Fruit fly (Drosophila melanogaster) whole organism, embryonic: ENCODE results near the gene CG9837.

Source experiments
- Bteb2 ChIP-seq: fragments of 200-800 bp; sonication (Bioruptor generic); optimal IDR thresholded peaks from 2 replicates; lab custom pipeline; 2016; ENCODE audit warnings: missing biosample characterization, missing genetic modification characterization
- CG10274 ChIP-seq: fragments of 200-800 bp; sonication (Bioruptor generic); optimal IDR thresholded peaks from 3 replicates; lab custom pipeline; 2017; ENCODE audit warnings: missing biosample characterization, mild to moderate bottlenecking, missing genetic modification characterization
- CG10565 ChIP-seq: fragments of 200-800 bp; sonication (Bioruptor generic); optimal IDR thresholded peaks from 3 replicates; lab custom pipeline; 2016; ENCODE audit warnings: missing biosample characterization, mild to moderate bottlenecking, missing genetic modification characterization
- CG10654 ChIP-seq: fragments of 200-800 bp; sonication (Bioruptor generic); optimal IDR thresholded peaks from 2 replicates; lab custom pipeline; 2016; ENCODE audit warnings: missing biosample characterization, missing genetic modification characterization
- CG12744 ChIP-seq: fragments of 200-800 bp; sonication (Bioruptor generic); optimal IDR thresholded peaks from 2 replicates; lab custom pipeline; 2016; ENCODE audit warnings: missing biosample characterization, missing genetic modification characterization
- CG13424 ChIP-seq: fragments of 200-800 bp; sonication (Bioruptor generic); optimal IDR thresholded peaks from 2 replicates; lab custom pipeline; 2019; ENCODE audit warnings: missing biosample characterization, mild to moderate bottlenecking, missing genetic modification characterization, moderate library complexity
- CG14965 ChIP-seq: fragments of 200-800 bp; sonication (Bioruptor generic); optimal IDR thresholded peaks from 2 replicates; lab custom pipeline; 2016; ENCODE audit warnings: missing biosample characterization, missing genetic modification characterization, borderline replicate concordance
- CG1647 ChIP-seq: fragments of 200-800 bp; sonication (Bioruptor generic); optimal IDR thresholded peaks from 3 replicates; lab custom pipeline; 2016; ENCODE audit warnings: missing biosample characterization, missing genetic modification characterization
- CG16779 ChIP-seq: fragments of 200-800 bp; sonication (Bioruptor generic); IDR thresholded peaks from 2 replicates; pipeline ENCODE4 v1.3.6; 2022; ENCODE audit warnings: missing biosample characterization, missing genetic modification characterization
- CG2116 ChIP-seq: fragments of 200-800 bp; sonication (Bioruptor generic); optimal IDR thresholded peaks from 3 replicates; lab custom pipeline; 2018; ENCODE audit warnings: missing biosample characterization, mild to moderate bottlenecking, missing genetic modification characterization
- CG33213 ChIP-seq: fragments of 200-800 bp; sonication (Bioruptor generic); optimal IDR thresholded peaks from 3 replicates; lab custom pipeline; 2016; ENCODE audit warnings: missing biosample characterization, missing genetic modification characterization
- CG3726 ChIP-seq: fragments of 200-800 bp; sonication (Bioruptor generic); IDR thresholded peaks from 3 replicates; pipeline ENCODE4, ENCODE4 v1.3.6; 2022; ENCODE audit warnings: missing biosample characterization, missing genetic modification characterization
- CG3838 ChIP-seq: fragments of 200-800 bp; sonication (Bioruptor generic); optimal IDR thresholded peaks from 3 replicates; lab custom pipeline; 2016; ENCODE audit warnings: missing biosample characterization, missing genetic modification characterization
- CG4328 ChIP-seq: fragments of 200-800 bp; sonication (Bioruptor generic); optimal IDR thresholded peaks from 3 replicates; lab custom pipeline; 2017; ENCODE audit warnings: missing biosample characterization, missing genetic modification reagents, missing genetic modification characterization
- CG7556 ChIP-seq: fragments of 200-800 bp; sonication (Bioruptor generic); optimal IDR thresholded peaks from 2 replicates; lab custom pipeline; 2017; ENCODE audit warnings: missing biosample characterization, mild to moderate bottlenecking, missing genetic modification characterization
- CG7786 ChIP-seq: fragments of 200-800 bp; sonication (Bioruptor generic); optimal IDR thresholded peaks from 2 replicates; lab custom pipeline; 2016; ENCODE audit warnings: missing biosample characterization, missing genetic modification characterization
- CG8388 ChIP-seq: fragments of 200-800 bp; sonication (Bioruptor generic); optimal IDR thresholded peaks from 2 replicates; lab custom pipeline; 2019; ENCODE audit warnings: missing biosample characterization, mild to moderate bottlenecking, missing genetic modification characterization, moderate library complexity
- CG8765 ChIP-seq: fragments of 200-800 bp; sonication (Bioruptor generic); IDR thresholded peaks from 2 replicates; pipeline ENCODE4 v1.3.6; 2022; ENCODE audit warnings: missing biosample characterization, missing genetic modification characterization
- CTCF ChIP-seq: fragments of 200-800 bp; sonication (Bioruptor generic); optimal IDR thresholded peaks from 2 replicates; lab custom pipeline; 2017; ENCODE audit warnings: missing biosample characterization, mild to moderate bottlenecking, missing genetic modification characterization, moderate library complexity
- D19A ChIP-seq: fragments of 200-800 bp; optimal IDR thresholded peaks from 3 replicates; lab custom pipeline; 2019; ENCODE audit warnings: missing biosample characterization, mild to moderate bottlenecking, missing genetic modification characterization, moderate library complexity
- MTF-1 ChIP-seq: fragments of 200-800 bp; sonication (Bioruptor generic); optimal IDR thresholded peaks from 2 replicates; lab custom pipeline; 2018; ENCODE audit warnings: missing biosample characterization, mild to moderate bottlenecking, missing genetic modification characterization, borderline replicate concordance
- Opbp ChIP-seq: fragments of 200-800 bp; sonication (Bioruptor generic); IDR thresholded peaks from 3 replicates; pipeline ENCODE4 v1.3.6; 2022; ENCODE audit warnings: missing biosample characterization, missing genetic modification characterization; ENCODE audit not compliant: partially characterized antibody
- Pdp1 ChIP-seq, 2 experiments: fragments of 200-800 bp; sonication (Bioruptor generic); optimal IDR thresholded peaks; 3 replicates each; lab custom pipeline; 2016; ENCODE audit warnings: missing biosample characterization in 2 of 2, missing genetic modification characterization in 2 of 2, mild to moderate bottlenecking in 1 of 2, moderate library complexity in 1 of 2
- ac ChIP-seq: fragments of 200-800 bp; sonication (Bioruptor generic); optimal IDR thresholded peaks from 3 replicates; lab custom pipeline; 2017; ENCODE audit warnings: missing biosample characterization, mild to moderate bottlenecking, missing genetic modification characterization
- aop ChIP-seq: fragments of 200-800 bp; sonication (Bioruptor generic); IDR thresholded peaks from 2 replicates; pipeline ENCODE4 v1.3.6; 2022; ENCODE audit warnings: missing biosample characterization, missing genetic modification characterization
- cg ChIP-seq: fragments of 200-800 bp; sonication (Bioruptor generic); optimal IDR thresholded peaks from 3 replicates; lab custom pipeline; 2019; ENCODE audit warnings: missing biosample characterization, mild to moderate bottlenecking, missing genetic modification characterization, moderate library complexity
- ci ChIP-seq: fragments of 200-800 bp; sonication (Bioruptor generic); IDR thresholded peaks from 3 replicates; pipeline ENCODE4 v1.3.6; 2022; ENCODE audit warnings: missing biosample characterization, missing genetic modification characterization
- crc ChIP-seq: fragments of 200-800 bp; sonication (Bioruptor generic); optimal IDR thresholded peaks from 2 replicates; lab custom pipeline; 2016; ENCODE audit warnings: missing biosample characterization, missing genetic modification characterization
- crp ChIP-seq, 2 experiments: fragments of 200-800 bp; sonication (Bioruptor generic); optimal IDR thresholded peaks; 2 replicates in 1 of 2; 3 replicates in 1 of 2; lab custom pipeline; 2017; ENCODE audit warnings: missing biosample characterization in 2 of 2, missing genetic modification characterization in 2 of 2, mild to moderate bottlenecking in 1 of 2, moderate library complexity in 1 of 2
- da ChIP-seq: fragments of 200-800 bp; sonication (Bioruptor generic); optimal IDR thresholded peaks from 2 replicates; lab custom pipeline; 2016; ENCODE audit warnings: missing biosample characterization, missing genetic modification characterization
- dmrt11E ChIP-seq: fragments of 200-800 bp; sonication (Bioruptor generic); optimal IDR thresholded peaks from 3 replicates; lab custom pipeline; 2018; ENCODE audit warnings: missing biosample characterization, mild to moderate bottlenecking, missing genetic modification characterization, moderate library complexity
- dmrt99B ChIP-seq: fragments of 200-800 bp; sonication (Bioruptor generic); optimal IDR thresholded peaks from 2 replicates; lab custom pipeline; 2018; ENCODE audit warnings: missing biosample characterization, mild to moderate bottlenecking, missing genetic modification characterization, moderate library complexity
- fd102C ChIP-seq: fragments of 200-800 bp; sonication (Bioruptor generic); optimal IDR thresholded peaks from 2 replicates; lab custom pipeline; 2018; ENCODE audit warnings: missing biosample characterization, mild to moderate bottlenecking, missing genetic modification characterization, moderate library complexity
- h ChIP-seq: fragments of >200 bp; optimal IDR thresholded peaks from 2 replicates; lab custom pipeline; 2017
- hth ChIP-seq: fragments of >200 bp; optimal IDR thresholded peaks from 2 replicates; lab custom pipeline; 2017; ENCODE audit warnings: inconsistent platforms
- inv ChIP-seq: fragments of 200-800 bp; sonication (Bioruptor generic); IDR thresholded peaks from 2 replicates; pipeline ENCODE4 v1.3.6; 2022; ENCODE audit warnings: missing biosample characterization, missing genetic modification characterization; ENCODE audit not compliant: partially characterized antibody
- lbe ChIP-seq: fragments of 200-800 bp; sonication (Bioruptor generic); optimal IDR thresholded peaks from 2 replicates; lab custom pipeline; 2016; ENCODE audit warnings: missing biosample characterization, mild to moderate bottlenecking, missing genetic modification characterization
- lola ChIP-seq, 3 experiments: fragments of >200 bp in 2 of 3; fragments of 200-800 bp in 1 of 3; sonication (Bioruptor generic) in 1 of 3; optimal IDR thresholded peaks; 2 replicates each; lab custom pipeline; 2017 to 2019; ENCODE audit warnings: missing biosample characterization in 3 of 3, missing genetic modification characterization in 3 of 3, mild to moderate bottlenecking in 1 of 3, moderate library complexity in 1 of 3
- maf-S ChIP-seq: fragments of 200-800 bp; sonication (Bioruptor generic); optimal IDR thresholded peaks from 2 replicates; lab custom pipeline; 2016; ENCODE audit warnings: missing biosample characterization, missing genetic modification characterization
- oc ChIP-seq: fragments of 200-800 bp; sonication (Bioruptor generic); optimal IDR thresholded peaks from 2 replicates; lab custom pipeline; 2018; ENCODE audit warnings: missing biosample characterization, mild to moderate bottlenecking, missing genetic modification characterization, moderate library complexity
- odd ChIP-seq: fragments of 200-800 bp; sonication (Bioruptor generic); optimal IDR thresholded peaks from 2 replicates; lab custom pipeline; 2017; ENCODE audit warnings: missing biosample characterization, mild to moderate bottlenecking, missing genetic modification characterization
- onecut ChIP-seq: fragments of 200-800 bp; sonication (Bioruptor generic); IDR thresholded peaks from 2 replicates; pipeline ENCODE4 v1.3.6; 2022; ENCODE audit warnings: missing biosample characterization, missing genetic modification characterization
- otp ChIP-seq: fragments of 200-800 bp; sonication (Bioruptor generic); IDR thresholded peaks from 3 replicates; pipeline ENCODE4, ENCODE4 v1.3.6; 2022; ENCODE audit warnings: missing biosample characterization, missing genetic modification characterization
- pros ChIP-seq: fragments of 200-800 bp; sonication (Bioruptor generic); optimal IDR thresholded peaks from 3 replicates; lab custom pipeline; 2019; ENCODE audit warnings: missing biosample characterization, mild to moderate bottlenecking, missing genetic modification characterization, moderate library complexity
- psq ChIP-seq: fragments of 200-800 bp; sonication (Bioruptor generic); optimal IDR thresholded peaks from 2 replicates; lab custom pipeline; 2017; ENCODE audit warnings: missing biosample characterization, missing genetic modification characterization
- repo ChIP-seq: fragments of 200-800 bp; sonication (Bioruptor generic); optimal IDR thresholded peaks from 2 replicates; lab custom pipeline; 2016; ENCODE audit warnings: missing biosample characterization, missing genetic modification characterization
- run ChIP-seq: fragments of 200-800 bp; sonication (Bioruptor generic); optimal IDR thresholded peaks from 3 replicates; lab custom pipeline; 2018; ENCODE audit warnings: missing biosample characterization, mild to moderate bottlenecking, missing genetic modification characterization
- salm ChIP-seq: fragments of 200-800 bp; sonication (Bioruptor generic); optimal IDR thresholded peaks from 2 replicates; lab custom pipeline; 2018; ENCODE audit warnings: missing biosample characterization, mild to moderate bottlenecking, missing genetic modification characterization
- sima ChIP-seq: fragments of 200-800 bp; sonication (Bioruptor generic); optimal IDR thresholded peaks from 2 replicates; lab custom pipeline; 2016; ENCODE audit warnings: missing biosample characterization, missing genetic modification characterization
- unpg ChIP-seq: fragments of 200-800 bp; sonication (Bioruptor generic); optimal IDR thresholded peaks from 3 replicates; lab custom pipeline; 2018; ENCODE audit warnings: missing biosample characterization, mild to moderate bottlenecking, missing genetic modification characterization, moderate library complexity
- zf30C ChIP-seq: fragments of 200-800 bp; sonication (Bioruptor generic); optimal IDR thresholded peaks from 3 replicates; lab custom pipeline; 2018; ENCODE audit warnings: missing biosample characterization, mild to moderate bottlenecking, missing genetic modification characterization

Gene CG9837

DNA sequence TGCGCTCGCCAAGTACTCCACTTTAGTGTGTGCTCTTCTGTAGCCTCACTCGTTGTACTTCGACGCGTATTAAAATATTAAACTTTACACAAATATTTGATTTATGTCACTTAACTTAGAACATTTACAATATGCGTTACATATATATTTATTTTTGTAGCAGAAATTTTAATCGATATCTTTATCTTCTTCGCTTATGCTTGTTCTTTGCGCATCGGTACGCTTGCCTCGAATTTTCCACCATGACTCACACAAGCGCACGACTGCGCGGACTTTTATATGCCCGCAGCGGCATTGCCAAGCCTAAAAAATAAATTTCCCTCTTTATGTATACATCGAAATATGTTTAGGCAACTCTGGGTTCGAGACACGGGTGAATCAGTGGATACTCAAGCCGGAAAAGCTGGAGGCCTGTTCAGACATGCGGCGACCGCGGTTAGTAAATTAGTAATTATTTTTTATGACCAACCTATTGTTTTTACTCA, 7.1 kb upstream of the CG9837 start, which contains the start of gene aqz (continued):
- TF ChIP-seq CG8388 (peak; percentile 12), crp (GFP tag; optimal IDR thresholded peaks at IDR 0.05; lab: Kevin White, UChicago) (peak in 1 of 2 experiments; percentile 51), h (no peak), otp (GFP tag; lab: Robert Waterston, UW) (no peak), CG3726 (GFP tag; lab: Robert Waterston, UW) (no peak), salm (tag; lab: Kevin White, UChicago) (peak; percentile 37), crc (GFP tag; lab: Kevin White, UChicago) (no peak), Pdp1 (GFP tag; optimal IDR thresholded peaks at IDR 0.05; lab: Kevin White, UChicago) (peak; percentile 66 to 74), CG8765 (GFP tag; lab: Robert Waterston, UW) (peak; percentile 9; the same call in 1 of the 2 replicates), dmrt99B (no peak), CG10654 (GFP tag; lab: Kevin White, UChicago) (peak; percentile 18), onecut (GFP tag; lab: Robert Waterston, UW) (peak; percentile 98), run (tag; lab: Kevin White, UChicago) (peak; percentile 57), CG16779 (GFP tag; lab: Robert Waterston, UW) (peak; percentile 49; the same call in 1 of the 2 replicates), CG14965 (GFP tag; lab: Kevin White, UChicago) (no peak), CG33213 (GFP tag; lab: Kevin White, UChicago) (peak; percentile 92), D19A (tag; lab: Kevin White, UChicago) (peak; percentile 64), ci (GFP tag; lab: Robert Waterston, UW) (peak; percentile 87), Opbp (GFP tag; lab: Robert Waterston, UW) (peak; percentile 79), da (GFP tag; lab: Kevin White, UChicago) (peak; percentile 46), zf30C (GFP tag; lab: Kevin White, UChicago) (no peak), CG1647 (no peak), aop (GFP tag; lab: Robert Waterston, UW) (0 out of 2 replicates have a peak, but pooled peaks have one; percentile 42), CG2116 (GFP tag; lab: Kevin White, UChicago) (peak; percentile 100), cg (GFP tag; lab: Kevin White, UChicago) (peak; percentile 66), CG7786 (no peak), odd (no peak), CG10274 (GFP tag; lab: Kevin White, UChicago) (no peak), dmrt11E (tag; lab: Kevin White, UChicago) (peak; percentile 8), maf-S (peak; percentile 74), hth (lab: Kevin White, UChicago) (no peak), lola (GFP tag; optimal IDR thresholded peaks at IDR 0.05; lab: Kevin White, UChicago) (no peak), repo (GFP tag; lab: Kevin White, UChicago) (no peak), Bteb2 (GFP tag; lab: Kevin White, UChicago) (peak; percentile 53), CTCF (GFP tag; lab: Kevin White, UChicago) (peak; percentile 76), CG10565 (GFP tag; lab: Kevin White, UChicago) (no peak), MTF-1 (GFP tag; lab: Kevin White, UChicago) (peak; percentile 87), psq (peak; percentile 31), unpg (GFP tag; lab: Kevin White, UChicago) (peak; percentile 35), fd102C (GFP tag; lab: Kevin White, UChicago) (peak; percentile 47), inv (GFP tag; lab: Robert Waterston, UW) (peak; percentile 44; the same call in 1 of the 2 replicates), pros (no peak), CG3838 (GFP tag; lab: Kevin White, UChicago) (no peak), lbe (GFP tag; lab: Kevin White, UChicago) (no peak), CG13424 (peak; percentile 32), CG4328 (GFP tag; lab: Kevin White, UChicago) (no peak), CG7556 (GFP tag; lab: Kevin White, UChicago) (no peak), ac (GFP tag; lab: Kevin White, UChicago) (no peak), CG12744 (GFP tag; lab: Kevin White, UChicago) (peak; percentile 46), oc (tag; lab: Kevin White, UChicago) (peak; percentile 67), sima (GFP tag; lab: Kevin White, UChicago) (no peak)
